Fruit fly (Drosophila melanogaster) whole organism: ENCODE results near the gene Mrp5.

Source experiments
- CG8478 ChIP-seq: fragments of >200 bp; optimal IDR thresholded peaks from 2 replicates; lab custom pipeline; 2018; ENCODE audit warnings: inconsistent platforms
- Dll ChIP-seq: fragments of >200 bp; optimal IDR thresholded peaks from 2 replicates; lab custom pipeline; 2017
- EcR ChIP-seq, 2 experiments: fragments of >200 bp; optimal IDR thresholded peaks; 2 replicates each; lab custom pipeline; 2017; ENCODE audit warnings: missing biosample characterization in 2 of 2, missing genetic modification characterization in 2 of 2, missing genetic modification reagents in 2 of 2
- pan ChIP-seq: fragments of >200 bp; optimal IDR thresholded peaks from 2 replicates; lab custom pipeline; 2017
- psq ChIP-seq: fragments of >200 bp; optimal IDR thresholded peaks from 2 replicates; lab custom pipeline; 2017
- usp ChIP-seq: fragments of >200 bp; optimal IDR thresholded peaks from 2 replicates; lab custom pipeline; 2017; ENCODE audit warnings: missing biosample characterization, missing genetic modification characterization, mixed read lengths

Gene Mrp5

dm6 chr3R:19858017-19858659 is 17.3 kb downstream of the Mrp5 start:
- TF ChIP-seq Dll (no peak), psq (lab: Kevin White, UChicago) (no peak), usp (no peak), CG8478 (lab: Kevin White, UChicago) (no peak), EcR (GFP tag; optimal IDR thresholded peaks at IDR 0.05; lab: Kevin White, UChicago) (no peak), pan (lab: Kevin White, UChicago) (no peak)

- no peak for TF ChIP-seq EcR (GFP tag; optimal IDR thresholded peaks at IDR 0.05; lab: Kevin White, UChicago)
- no peak for TF ChIP-seq Dll
- TF ChIP-seq psq (lab: Kevin White, UChicago) = no peak
- no peak for TF ChIP-seq usp
- TF ChIP-seq CG8478 (lab: Kevin White, UChicago) = no peak
- no peak for TF ChIP-seq pan (lab: Kevin White, UChicago)
Measured at dm6 chr3R:19847591-19848256, 27.8 kb downstream of the Mrp5 start.

dm6 chr3R:19846870-19847590 is 28.4 kb downstream of the Mrp5 start, which contains the start of gene MICU3:
Gene MICU3 (plus strand): TSS chr3R:19847311.
- TF ChIP-seq pan (lab: Kevin White, UChicago) (no peak), Dll (no peak), EcR (GFP tag; optimal IDR thresholded peaks at IDR 0.05; lab: Kevin White, UChicago) (no peak), CG8478 (lab: Kevin White, UChicago) (no peak), psq (lab: Kevin White, UChicago) (no peak), usp (no peak)

- TF ChIP-seq usp = no peak
- no peak for TF ChIP-seq Dll
- no peak for TF ChIP-seq EcR (GFP tag; optimal IDR thresholded peaks at IDR 0.05; lab: Kevin White, UChicago)
- no peak for TF ChIP-seq psq (lab: Kevin White, UChicago)
- TF ChIP-seq pan (lab: Kevin White, UChicago) = no peak
- TF ChIP-seq CG8478 (lab: Kevin White, UChicago) = no peak
Measured at dm6 chr3R:19843888-19844287, 31.6 kb downstream of the Mrp5 start.

dm6 chr3R:19840545-19840944 is 34.9 kb downstream of the Mrp5 start, which contains the start of gene CG31459:
Gene CG31459 (plus strand): TSS chr3R:19840845.
- TF ChIP-seq CG8478 (lab: Kevin White, UChicago) = no peak
- no peak for TF ChIP-seq psq (lab: Kevin White, UChicago)
- no peak for TF ChIP-seq usp
- TF ChIP-seq pan (lab: Kevin White, UChicago) = no peak
- no peak for TF ChIP-seq Dll
- TF ChIP-seq EcR (GFP tag; optimal IDR thresholded peaks at IDR 0.05; lab: Kevin White, UChicago) = no peak

- TF ChIP-seq usp (no peak), CG8478 (lab: Kevin White, UChicago) (no peak), Dll (no peak), psq (lab: Kevin White, UChicago) (no peak), pan (lab: Kevin White, UChicago) (no peak)
Measured at dm6 chr3R:19838925-19839601, 36.4 kb downstream of the Mrp5 start.

- TF ChIP-seq psq (lab: Kevin White, UChicago) (no peak), EcR (GFP tag; optimal IDR thresholded peaks at IDR 0.05; lab: Kevin White, UChicago) (no peak), usp (no peak), CG8478 (lab: Kevin White, UChicago) (peak; percentile 38), Dll (peak; percentile 81), pan (lab: Kevin White, UChicago) (no peak)
Measured at dm6 chr3R:19836687-19837086, 38.8 kb downstream of the Mrp5 start, which contains the start of gene bnl. Gene bnl (minus strand): TSS chr3R:19836817.

- no peak for TF ChIP-seq usp
- TF ChIP-seq Dll = no peak
- TF ChIP-seq EcR (GFP tag; optimal IDR thresholded peaks at IDR 0.05; lab: Kevin White, UChicago) = no peak
- no peak for TF ChIP-seq psq (lab: Kevin White, UChicago)
- no peak for TF ChIP-seq CG8478 (lab: Kevin White, UChicago)
- TF ChIP-seq pan (lab: Kevin White, UChicago) = no peak
Measured at dm6 chr3R:19834982-19835381, 40.5 kb downstream of the Mrp5 start.

- TF ChIP-seq Dll (no peak), CG8478 (lab: Kevin White, UChicago) (no peak), EcR (GFP tag; optimal IDR thresholded peaks at IDR 0.05; lab: Kevin White, UChicago) (no peak), pan (lab: Kevin White, UChicago) (no peak), psq (lab: Kevin White, UChicago) (no peak), usp (no peak)
Measured at dm6 chr3R:19833963-19834362, 41.5 kb downstream of the Mrp5 start.

dm6 chr3R:19833546-19833945 is 41.9 kb downstream of the Mrp5 start:
- no peak for TF ChIP-seq pan (lab: Kevin White, UChicago)
- no peak for TF ChIP-seq usp
- no peak for TF ChIP-seq CG8478 (lab: Kevin White, UChicago)
- no peak for TF ChIP-seq EcR (GFP tag; optimal IDR thresholded peaks at IDR 0.05; lab: Kevin White, UChicago)
- no peak for TF ChIP-seq Dll
- no peak for TF ChIP-seq psq (lab: Kevin White, UChicago)

dm6 chr3R:19830973-19831372 is 44.5 kb downstream of the Mrp5 start:
- TF ChIP-seq pan (lab: Kevin White, UChicago) = no peak
- no peak for TF ChIP-seq Dll
- TF ChIP-seq EcR (GFP tag; optimal IDR thresholded peaks at IDR 0.05; lab: Kevin White, UChicago) = no peak
- no peak for TF ChIP-seq CG8478 (lab: Kevin White, UChicago)
- no peak for TF ChIP-seq psq (lab: Kevin White, UChicago)
- no peak for TF ChIP-seq usp
